Worm (Caenorhabditis elegans) whole organism, late embryonic: ENCODE data around the gene W09D10.5.

Experiments used
- C08G9.2 ChIP-seq: sonication (generic microtip); optimal IDR thresholded peaks from 2 replicates; lab custom pipeline; 2016; ENCODE audit warnings: mild to moderate bottlenecking, missing genetic modification characterization, moderate library complexity, missing compliant biosample characterization
- C38D4.7 ChIP-seq: fragments of 200-800 bp; sonication (Bioruptor generic); optimal IDR thresholded peaks from 2 replicates; lab custom pipeline; 2018; ENCODE audit warnings: mild to moderate bottlenecking, missing genetic modification characterization, moderate library complexity, missing compliant biosample characterization
- K02D7.2 ChIP-seq: sonication (generic microtip); optimal IDR thresholded peaks from 2 replicates; lab custom pipeline; 2017; ENCODE audit warnings: mild to moderate bottlenecking, missing genetic modification characterization, missing compliant biosample characterization
- K09A11.1 ChIP-seq: sonication (generic microtip); optimal IDR thresholded peaks from 2 replicates; lab custom pipeline; 2017; ENCODE audit warnings: antibody characterized with exemption, mild to moderate bottlenecking, missing genetic modification characterization, missing compliant biosample characterization; ENCODE audit not compliant: insufficient read depth
- Y22D7AL.16 ChIP-seq: sonication (generic microtip); optimal IDR thresholded peaks from 2 replicates; lab custom pipeline; 2016; ENCODE audit warnings: missing genetic modification characterization, missing compliant biosample characterization
- ahr-1 ChIP-seq: sonication (generic microtip); optimal IDR thresholded peaks from 2 replicates; lab custom pipeline; 2016; ENCODE audit warnings: missing genetic modification characterization, missing compliant biosample characterization
- ceh-14 ChIP-seq: sonication (generic microtip); optimal IDR thresholded peaks from 2 replicates; lab custom pipeline; 2016; ENCODE audit warnings: missing genotype, missing genetic modification characterization, missing compliant biosample characterization
- ceh-22 ChIP-seq: sonication (generic microtip); optimal IDR thresholded peaks from 2 replicates; lab custom pipeline; 2017; ENCODE audit warnings: missing biosample characterization, missing genetic modification characterization
- ceh-24 ChIP-seq: sonication (generic microtip); optimal IDR thresholded peaks from 2 replicates; lab custom pipeline; 2016; ENCODE audit warnings: mild to moderate bottlenecking, missing genetic modification characterization, missing compliant biosample characterization
- ceh-31 ChIP-seq: sonication (generic microtip); optimal IDR thresholded peaks from 2 replicates; lab custom pipeline; 2016; ENCODE audit warnings: missing genetic modification characterization, missing compliant biosample characterization
- ceh-45 ChIP-seq: fragments of 200-800 bp; sonication (Bioruptor generic); IDR thresholded peaks from 2 replicates; pipeline ENCODE4 v1.3.6; 2022; ENCODE audit warnings: missing genetic modification reagents, missing genetic modification characterization, missing compliant biosample characterization
- ceh-6 ChIP-seq: fragments of 200-800 bp; sonication (Bioruptor generic); optimal IDR thresholded peaks from 2 replicates; lab custom pipeline; 2018; ENCODE audit warnings: mild to moderate bottlenecking, missing genetic modification characterization, missing compliant biosample characterization
- ceh-9 ChIP-seq: sonication (generic microtip); optimal IDR thresholded peaks from 2 replicates; lab custom pipeline; 2016; ENCODE audit warnings: mild to moderate bottlenecking, missing genetic modification characterization, inconsistent platforms, missing compliant biosample characterization
- dmd-4 ChIP-seq: sonication (generic microtip); optimal IDR thresholded peaks from 2 replicates; lab custom pipeline; 2016; ENCODE audit warnings: borderline replicate concordance, missing genetic modification characterization, missing compliant biosample characterization
- dve-1 ChIP-seq: sonication (generic microtip); optimal IDR thresholded peaks from 2 replicates; lab custom pipeline; 2017; ENCODE audit warnings: antibody characterized with exemption, mild to moderate bottlenecking, missing genetic modification characterization, missing compliant biosample characterization
- elt-2 ChIP-seq: sonication (generic microtip); optimal IDR thresholded peaks from 2 replicates; lab custom pipeline; 2016; ENCODE audit warnings: missing genetic modification reagents, missing genetic modification characterization, missing compliant biosample characterization
- elt-4 ChIP-seq: sonication (generic microtip); optimal IDR thresholded peaks from 2 replicates; lab custom pipeline; 2016; ENCODE audit warnings: missing genetic modification characterization, missing compliant biosample characterization
- eyg-1 ChIP-seq: sonication (generic microtip); optimal IDR thresholded peaks from 2 replicates; lab custom pipeline; 2016; ENCODE audit warnings: missing genotype, missing genetic modification characterization, missing compliant biosample characterization
- fax-1 ChIP-seq: sonication (generic microtip); optimal IDR thresholded peaks from 2 replicates; lab custom pipeline; 2016; ENCODE audit warnings: missing genotype, missing genetic modification characterization, missing compliant biosample characterization
- fkh-10 ChIP-seq: fragments of 150-350 bp; optimal IDR thresholded peaks from 2 replicates; lab custom pipeline; 2014; ENCODE audit warnings: missing biosample characterization, missing genetic modification reagents, missing genetic modification characterization
- fkh-6 ChIP-seq: sonication (generic microtip); optimal IDR thresholded peaks from 2 replicates; lab custom pipeline; 2016; ENCODE audit warnings: missing genetic modification characterization, missing compliant biosample characterization
- gmeb-2 ChIP-seq: sonication (generic microtip); optimal IDR thresholded peaks from 2 replicates; lab custom pipeline; 2016; ENCODE audit warnings: missing genetic modification characterization, inconsistent platforms, missing compliant biosample characterization
- hlh-13 ChIP-seq: fragments of 200-800 bp; sonication (Bioruptor generic); optimal IDR thresholded peaks from 2 replicates; lab custom pipeline; 2018; ENCODE audit warnings: mild to moderate bottlenecking, missing genetic modification characterization, missing compliant biosample characterization
- hlh-15 ChIP-seq: sonication (generic microtip); optimal IDR thresholded peaks from 2 replicates; lab custom pipeline; 2016; ENCODE audit warnings: missing genetic modification characterization, missing compliant biosample characterization
- hlh-6 ChIP-seq: sonication (generic microtip); optimal IDR thresholded peaks from 2 replicates; lab custom pipeline; 2016; ENCODE audit warnings: missing genotype, missing genetic modification characterization, missing compliant biosample characterization
- hlh-8 ChIP-seq: sonication (generic microtip); optimal IDR thresholded peaks from 2 replicates; lab custom pipeline; 2016; ENCODE audit warnings: missing genotype, missing genetic modification characterization, missing compliant biosample characterization
- madf-2 ChIP-seq: sonication (generic microtip); optimal IDR thresholded peaks from 2 replicates; lab custom pipeline; 2017; ENCODE audit warnings: missing genetic modification characterization, missing compliant biosample characterization
- mec-3 ChIP-seq: sonication (generic microtip); optimal IDR thresholded peaks from 2 replicates; lab custom pipeline; 2016; ENCODE audit warnings: borderline replicate concordance, missing genetic modification characterization, missing compliant biosample characterization
- nfya-1 ChIP-seq: sonication (generic microtip); optimal IDR thresholded peaks from 2 replicates; lab custom pipeline; 2017; ENCODE audit warnings: missing genetic modification characterization, mild to moderate bottlenecking, missing compliant biosample characterization, antibody characterized with exemption, moderate library complexity
- nhr-232 ChIP-seq: sonication (generic microtip); optimal IDR thresholded peaks from 2 replicates; lab custom pipeline; 2016; ENCODE audit warnings: missing genetic modification characterization, missing compliant biosample characterization
- npax-4 ChIP-seq: sonication (generic microtip); optimal IDR thresholded peaks from 2 replicates; lab custom pipeline; 2016; ENCODE audit warnings: missing genetic modification characterization, missing compliant biosample characterization
- odd-2 ChIP-seq: sonication (generic microtip); optimal IDR thresholded peaks from 2 replicates; lab custom pipeline; 2017; ENCODE audit warnings: antibody characterized with exemption, mild to moderate bottlenecking, missing genetic modification characterization, missing compliant biosample characterization
- pag-3 ChIP-seq: sonication (generic microtip); optimal IDR thresholded peaks from 2 replicates; lab custom pipeline; 2016; ENCODE audit warnings: missing compliant biosample characterization, missing genetic modification characterization, borderline replicate concordance
- pax-1 ChIP-seq: fragments of 150-350 bp; optimal IDR thresholded peaks from 2 replicates; lab custom pipeline; 2014; ENCODE audit warnings: missing biosample characterization, missing genetic modification characterization
- pha-2 ChIP-seq: sonication (generic microtip); optimal IDR thresholded peaks from 2 replicates; lab custom pipeline; 2017; ENCODE audit warnings: mild to moderate bottlenecking, missing genetic modification characterization, missing compliant biosample characterization
- pha-4 ChIP-seq: fragments of 150-350 bp; optimal IDR thresholded peaks from 2 replicates; lab custom pipeline; 2018; ENCODE audit warnings: missing biosample characterization, missing genetic modification reagents, missing genetic modification characterization
- pqm-1 ChIP-seq: sonication (generic microtip); optimal IDR thresholded peaks from 2 replicates; lab custom pipeline; 2016; ENCODE audit warnings: missing genetic modification characterization, missing compliant biosample characterization
- pros-1 ChIP-seq: fragments of 150-350 bp; optimal IDR thresholded peaks from 2 replicates; lab custom pipeline; 2014; ENCODE audit warnings: missing biosample characterization, missing genetic modification reagents, missing genetic modification characterization
- ref-2 ChIP-seq: sonication (generic microtip); optimal IDR thresholded peaks from 2 replicates; lab custom pipeline; 2016; ENCODE audit warnings: missing genetic modification characterization, missing compliant biosample characterization
- sox-2 ChIP-seq: fragments of 200-800 bp; sonication (Bioruptor generic); IDR thresholded peaks from 2 replicates; pipeline ENCODE4 v1.3.6; 2022; ENCODE audit warnings: missing genetic modification reagents, missing genetic modification characterization, missing compliant biosample characterization
- sox-4 ChIP-seq: sonication (generic microtip); optimal IDR thresholded peaks from 2 replicates; lab custom pipeline; 2017; ENCODE audit warnings: mild to moderate bottlenecking, missing genetic modification characterization, inconsistent platforms, missing compliant biosample characterization
- syd-9 ChIP-seq: sonication (generic microtip); optimal IDR thresholded peaks from 2 replicates; lab custom pipeline; 2016; ENCODE audit warnings: mild to moderate bottlenecking, missing genetic modification characterization, moderate library complexity, missing compliant biosample characterization
- tbx-2 ChIP-seq: sonication (generic microtip); optimal IDR thresholded peaks from 2 replicates; lab custom pipeline; 2016; ENCODE audit warnings: missing genetic modification characterization, missing compliant biosample characterization
- tbx-7 ChIP-seq: sonication (generic microtip); optimal IDR thresholded peaks from 2 replicates; lab custom pipeline; 2016; ENCODE audit warnings: missing genotype, missing genetic modification characterization, missing compliant biosample characterization
- ttx-3 ChIP-seq: sonication (generic microtip); optimal IDR thresholded peaks from 2 replicates; lab custom pipeline; 2016; ENCODE audit warnings: missing genetic modification reagents, missing genetic modification characterization, missing compliant biosample characterization
- unc-3 ChIP-seq, 2 experiments: fragments of 200-800 bp in 1 of 2; sonication (Bioruptor generic) in 1 of 2; sonication (generic microtip) in 1 of 2; conservative IDR thresholded peaks in 1 of 2; optimal IDR thresholded peaks in 1 of 2; 2 replicates each; pipeline versions ENCODE4 v1.3.6 to Lab custom; 2016 to 2022; ENCODE audit warnings: missing compliant biosample characterization in 2 of 2, missing genetic modification characterization in 2 of 2, missing genetic modification reagents in 1 of 2
- unc-42 ChIP-seq: sonication (generic microtip); optimal IDR thresholded peaks from 2 replicates; lab custom pipeline; 2016; ENCODE audit warnings: missing genotype, missing genetic modification characterization, missing compliant biosample characterization
- unc-55 ChIP-seq: sonication (generic microtip); optimal IDR thresholded peaks from 2 replicates; lab custom pipeline; 2017; ENCODE audit warnings: missing biosample characterization, missing genetic modification reagents, missing genetic modification characterization
- unc-86 ChIP-seq: sonication (generic microtip); optimal IDR thresholded peaks from 2 replicates; lab custom pipeline; 2016; ENCODE audit warnings: missing genetic modification characterization, missing compliant biosample characterization
- zip-5 ChIP-seq: sonication (generic microtip); optimal IDR thresholded peaks from 2 replicates; lab custom pipeline; 2016; ENCODE audit warnings: missing genetic modification characterization, missing compliant biosample characterization

Gene W09D10.5

DNA sequence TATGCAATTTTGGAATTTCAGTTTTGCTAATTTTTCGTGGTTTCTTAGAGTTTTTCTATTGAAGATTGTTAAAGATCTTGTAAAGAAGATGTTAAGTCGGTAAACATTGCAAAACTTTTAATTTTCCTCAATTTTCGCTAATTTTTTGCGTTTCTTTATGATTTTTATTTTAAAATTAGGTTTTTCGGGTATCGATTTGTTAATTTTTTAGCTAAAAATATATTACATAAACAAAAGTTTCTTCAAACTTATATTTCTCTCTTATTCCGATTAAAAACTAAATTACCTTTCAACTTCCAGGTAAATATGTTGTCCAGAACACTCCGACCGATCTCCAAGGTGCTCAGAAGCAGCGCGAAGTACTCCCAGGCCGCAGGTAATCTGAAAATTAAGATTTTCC lies 3.9 kb downstream of the W09D10.5 start, which contains the start of gene mrpl-12:
Gene mrpl-12, plus strand, starts transcription at position 301 of the 400 bp plus-strand sequence.
- TF ChIP-seq pha-2 (no peak), npax-4 (tag; lab: Kevin White, UChicago) (no peak), sox-4 (tag; lab: Kevin White, UChicago) (no peak)
- TF ChIP-seq, all 69 proteins: peak for 0

DNA sequence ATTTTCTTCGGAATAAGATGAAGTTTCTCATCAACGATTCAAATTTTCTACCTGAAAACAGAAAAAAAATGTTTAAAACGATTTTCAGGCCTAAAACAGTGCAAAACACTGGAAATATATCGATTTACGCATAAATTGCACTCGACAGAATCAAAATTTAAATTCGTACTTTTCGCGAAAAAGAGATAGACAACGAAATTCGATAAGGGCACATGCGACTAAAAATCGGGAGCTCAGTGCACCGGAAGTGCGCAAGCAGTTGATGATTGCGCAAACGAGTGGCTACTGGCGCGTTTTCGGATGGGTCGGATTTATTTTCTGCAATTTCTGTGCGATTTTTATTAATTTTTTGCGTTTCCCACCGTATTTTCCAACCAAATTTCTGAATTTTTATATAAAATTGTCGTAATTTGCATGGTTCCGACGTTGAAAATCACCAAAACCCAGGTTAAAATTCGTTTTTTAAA lies 4.3 kb downstream of the W09D10.5 start, which contains the start of the genes Y39A1A.21 and Y39A1A.22:
Gene Y39A1A.21, minus strand, starts transcription at position 51 of the 467 bp plus-strand sequence.
Gene Y39A1A.22, minus strand, starts transcription at position 57 of the 467 bp plus-strand sequence.
- no peak for TF ChIP-seq ceh-9
- no peak for TF ChIP-seq sox-4 (tag; lab: Kevin White, UChicago)
- no peak for TF ChIP-seq fax-1 (tag; lab: Kevin White, UChicago)
- no peak for TF ChIP-seq pqm-1 (tag; lab: Kevin White, UChicago)
- no peak for TF ChIP-seq fkh-6 (tag; lab: Kevin White, UChicago)
- TF ChIP-seq unc-42 (tag; lab: Kevin White, UChicago) = peak; percentile 79
- peak; percentile 59 for TF ChIP-seq ceh-31 (tag; lab: Kevin White, UChicago)
- no peak for TF ChIP-seq dmd-4 (tag; lab: Kevin White, UChicago)
- TF ChIP-seq K09A11.1 (tag; lab: Kevin White, UChicago) = no peak
- no peak for TF ChIP-seq syd-9 (tag; lab: Kevin White, UChicago)
- TF ChIP-seq pag-3 = no peak
- no peak for TF ChIP-seq mec-3 (tag; lab: Kevin White, UChicago)
- TF ChIP-seq sox-2 (GFP tag; lab: Robert Waterston, UW) = no peak
- no peak for TF ChIP-seq ceh-22 (tag; lab: Kevin White, UChicago)
- peak; percentile 40 for TF ChIP-seq gmeb-2 (tag; lab: Kevin White, UChicago)
- TF ChIP-seq pha-4 (tag; lab: Kevin White, UChicago) = no peak
- TF ChIP-seq C08G9.2 (tag; lab: Kevin White, UChicago) = peak; percentile 45
- TF ChIP-seq C38D4.7 (GFP tag; lab: Kevin White, UChicago) = no peak
- peak; percentile 32 for TF ChIP-seq unc-86 (tag; lab: Kevin White, UChicago)
- peak; percentile 80 for TF ChIP-seq nfya-1 (tag; lab: Kevin White, UChicago)
- TF ChIP-seq odd-2 = no peak
- peak; percentile 75 for TF ChIP-seq elt-2 (tag; lab: Kevin White, UChicago)
- TF ChIP-seq tbx-2 (tag; lab: Kevin White, UChicago) = peak; percentile 63
- TF ChIP-seq unc-55 = no peak
- peak; percentile 9 for TF ChIP-seq ceh-6 (GFP tag; lab: Kevin White, UChicago)
- no peak for TF ChIP-seq ceh-24 (tag; lab: Kevin White, UChicago)
- peak; percentile 12 for TF ChIP-seq hlh-15 (tag; lab: Kevin White, UChicago)
- TF ChIP-seq zip-5 (tag; lab: Kevin White, UChicago) = peak; percentile 8
- no peak for TF ChIP-seq madf-2 (tag; lab: Kevin White, UChicago)
- peak; percentile 18 for TF ChIP-seq K02D7.2
- no peak for TF ChIP-seq pros-1
- TF ChIP-seq ttx-3 (tag; lab: Kevin White, UChicago) = peak; percentile 5
- peak; percentile 19 for TF ChIP-seq ref-2 (tag; lab: Kevin White, UChicago)
- TF ChIP-seq elt-4 (tag; lab: Kevin White, UChicago) = no peak
- no peak for TF ChIP-seq nhr-232 (tag; lab: Kevin White, UChicago)
- no peak for TF ChIP-seq ceh-14 (tag; lab: Kevin White, UChicago)
- peak; percentile 70 for TF ChIP-seq fkh-10 (GFP tag; lab: Kevin White, UChicago)
- no peak for TF ChIP-seq pax-1 (tag; lab: Kevin White, UChicago)
- TF ChIP-seq eyg-1 (tag; lab: Kevin White, UChicago) = no peak
- no peak for TF ChIP-seq hlh-6 (tag; lab: Kevin White, UChicago)
- no peak for TF ChIP-seq ceh-45 (GFP tag; lab: Robert Waterston, UW)
- TF ChIP-seq hlh-13 (GFP tag; lab: Kevin White, UChicago) = peak; percentile 8
- TF ChIP-seq ahr-1 (tag; lab: Kevin White, UChicago) = no peak
- TF ChIP-seq hlh-8 (tag; lab: Kevin White, UChicago) = no peak
- no peak for TF ChIP-seq unc-3 (GFP tag; conservative IDR thresholded peaks at IDR 0.05; lab: Robert Waterston, UW)
- TF ChIP-seq unc-3 (tag; optimal IDR thresholded peaks at IDR 0.05; lab: Kevin White, UChicago) = no peak
- no peak for TF ChIP-seq Y22D7AL.16 (tag; lab: Kevin White, UChicago)
- TF ChIP-seq tbx-7 (tag; lab: Kevin White, UChicago) = no peak
- TF ChIP-seq dve-1 (tag; lab: Kevin White, UChicago) = peak; percentile 38
